Worm (Caenorhabditis elegans): ENCODE results near the gene F53E2.2.

ce11 chrV:1480841-1481240, 6.0 kb downstream of the F53E2.2 start:
- peak in 1 of 2 experiments; percentile 52 for TF ChIP-seq lsy-2 (tag; optimal IDR thresholded peaks at IDR 0.05)
- TF ChIP-seq pqm-1 (tag; optimal IDR thresholded peaks at IDR 0.05), result no peak
- TF ChIP-seq ztf-4 (tag; optimal IDR thresholded peaks at IDR 0.05), result no peak
- TF ChIP-seq egl-27 (tag; optimal IDR thresholded peaks at IDR 0.05), result no peak
- TF ChIP-seq fkh-10 (GFP tag; optimal IDR thresholded peaks at IDR 0.05), result no peak
- TF ChIP-seq unc-130 (tag; optimal IDR thresholded peaks at IDR 0.05), result peak; percentile 58
- TF ChIP-seq elt-2 (tag; optimal IDR thresholded peaks at IDR 0.05), result no peak
- TF ChIP-seq unc-30 (tag; optimal IDR thresholded peaks at IDR 0.05), result no peak
- no peak for TF ChIP-seq aly-2 (tag; optimal IDR thresholded peaks at IDR 0.05)
- no peak for TF ChIP-seq tlp-1 (tag; optimal IDR thresholded peaks at IDR 0.05)
- TF ChIP-seq dpl-1 (GFP tag; optimal IDR thresholded peaks at IDR 0.05), result no peak
- no peak for TF ChIP-seq nhr-28 (tag; optimal IDR thresholded peaks at IDR 0.05)
- TF ChIP-seq C04F5.9 (tag; optimal IDR thresholded peaks at IDR 0.05), result no peak

All from whole organism, L1 larva.